Fruit fly (Drosophila melanogaster) whole organism, prepupa: ENCODE results near the gene CG42869.
A peak's percentile ranks its signal among the peaks of the same experiment; 100 is the strongest.

Experiments
- CG10631 ChIP-seq: fragments of 200-800 bp; sonication (Bioruptor generic); optimal IDR thresholded peaks from 2 replicates; lab custom pipeline; 2016; ENCODE audit warnings: missing biosample characterization, missing genetic modification characterization
- CG10669 ChIP-seq: fragments of 200-800 bp; sonication (Bioruptor generic); optimal IDR thresholded peaks from 3 replicates; lab custom pipeline; 2018; ENCODE audit warnings: missing biosample characterization, mild to moderate bottlenecking, missing genetic modification characterization, moderate library complexity
- CG11294 ChIP-seq: fragments of 200-800 bp; sonication (Bioruptor generic); IDR thresholded peaks from 2 replicates; pipeline ENCODE4 v1.3.6; 2022; ENCODE audit warnings: missing biosample characterization, missing genetic modification characterization
- CG15336 ChIP-seq: fragments of 200-800 bp; sonication (Bioruptor generic); IDR thresholded peaks from 2 replicates; pipeline ENCODE4 v1.3.6; 2022; ENCODE audit warnings: missing biosample characterization, missing genetic modification characterization
- CG16779 ChIP-seq: fragments of 200-800 bp; sonication (Bioruptor generic); optimal IDR thresholded peaks from 3 replicates; lab custom pipeline; 2017; ENCODE audit warnings: missing biosample characterization, mild to moderate bottlenecking, missing genetic modification characterization
- CG3032 ChIP-seq: fragments of 200-800 bp; optimal IDR thresholded peaks from 2 replicates; lab custom pipeline; 2019; ENCODE audit warnings: missing biosample characterization, mild to moderate bottlenecking, missing genetic modification characterization, moderate library complexity
- CG31627 ChIP-seq: fragments of 200-800 bp; sonication (Bioruptor generic); optimal IDR thresholded peaks from 3 replicates; lab custom pipeline; 2016; ENCODE audit warnings: missing biosample characterization, missing genetic modification characterization
- CG32006 ChIP-seq: fragments of 200-800 bp; sonication (Bioruptor generic); optimal IDR thresholded peaks from 3 replicates; lab custom pipeline; 2017; ENCODE audit warnings: missing biosample characterization, mild to moderate bottlenecking, missing genetic modification characterization
- CG3919 ChIP-seq: fragments of 200-800 bp; sonication (Bioruptor generic); optimal IDR thresholded peaks from 3 replicates; lab custom pipeline; 2016; ENCODE audit warnings: missing biosample characterization, missing genetic modification characterization
- CG4318 ChIP-seq: fragments of 200-800 bp; sonication (Bioruptor generic); optimal IDR thresholded peaks from 3 replicates; lab custom pipeline; 2017; ENCODE audit warnings: missing biosample characterization, mild to moderate bottlenecking, missing genetic modification characterization
- CG6163 ChIP-seq: fragments of 200-800 bp; sonication (Bioruptor generic); IDR thresholded peaks from 3 replicates; pipeline ENCODE4 v1.3.6; 2022; ENCODE audit warnings: missing biosample characterization, missing genetic modification characterization
- CG6276 ChIP-seq: fragments of 200-800 bp; sonication (Bioruptor generic); optimal IDR thresholded peaks from 2 replicates; lab custom pipeline; 2017; ENCODE audit warnings: missing biosample characterization, mild to moderate bottlenecking, missing genetic modification characterization
- CG6792 ChIP-seq: fragments of 200-800 bp; sonication (Bioruptor generic); optimal IDR thresholded peaks from 3 replicates; lab custom pipeline; 2016; ENCODE audit warnings: missing biosample characterization, missing genetic modification characterization
- CG6808 ChIP-seq: fragments of 200-800 bp; sonication (Bioruptor generic); optimal IDR thresholded peaks from 3 replicates; lab custom pipeline; 2017; ENCODE audit warnings: missing biosample characterization, missing genetic modification characterization, mild to moderate bottlenecking, moderate library complexity, missing genetic modification reagents
- CG6854 ChIP-seq: fragments of 200-800 bp; sonication (Bioruptor generic); optimal IDR thresholded peaks from 2 replicates; lab custom pipeline; 2017; ENCODE audit warnings: missing biosample characterization, mild to moderate bottlenecking, missing genetic modification characterization
- CG7368 ChIP-seq: fragments of 200-800 bp; sonication (Bioruptor generic); optimal IDR thresholded peaks from 3 replicates; lab custom pipeline; 2016; ENCODE audit warnings: missing biosample characterization, missing genetic modification characterization
- CG8119 ChIP-seq: fragments of 200-800 bp; sonication (Bioruptor generic); IDR thresholded peaks from 3 replicates; pipeline ENCODE4 v1.3.6; 2022; ENCODE audit warnings: missing biosample characterization, missing genetic modification characterization
- CG8632 ChIP-seq: fragments of 200-800 bp; sonication (Bioruptor generic); optimal IDR thresholded peaks from 3 replicates; lab custom pipeline; 2016; ENCODE audit warnings: missing biosample characterization, missing genetic modification characterization
- Eip78C ChIP-seq: fragments of 200-800 bp; sonication (Bioruptor generic); peaks from one replicate; lab custom pipeline; 2016; ENCODE audit warnings: missing biosample characterization, missing genetic modification characterization
- Eip93F ChIP-seq: fragments of 200-800 bp; sonication (Bioruptor generic); optimal IDR thresholded peaks from 2 replicates; lab custom pipeline; 2016; ENCODE audit warnings: missing biosample characterization, mild to moderate bottlenecking, missing genetic modification characterization
- Ets21C ChIP-seq: fragments of 200-800 bp; sonication (Bioruptor generic); optimal IDR thresholded peaks from 3 replicates; lab custom pipeline; 2016; ENCODE audit warnings: missing biosample characterization, missing genetic modification characterization
- Ets96B ChIP-seq: fragments of 200-800 bp; optimal IDR thresholded peaks from 2 replicates; lab custom pipeline; 2019; ENCODE audit warnings: missing biosample characterization, mild to moderate bottlenecking, missing genetic modification characterization, moderate library complexity
- Gug ChIP-seq: fragments of 200-800 bp; sonication (Bioruptor generic); IDR thresholded peaks from 2 replicates; pipeline ENCODE4 v1.3.6; 2022; ENCODE audit warnings: missing biosample characterization, missing genetic modification characterization
- Hr38 ChIP-seq: sonication (Bioruptor generic); optimal IDR thresholded peaks from 2 replicates; lab custom pipeline; 2016; ENCODE audit warnings: missing biosample characterization, missing genetic modification characterization
- Hr39 ChIP-seq: fragments of 200-800 bp; sonication (Bioruptor generic); optimal IDR thresholded peaks from 2 replicates; lab custom pipeline; 2016; ENCODE audit warnings: missing biosample characterization, missing genetic modification characterization
- Hr4 ChIP-seq: fragments of 200-800 bp; sonication (Bioruptor generic); optimal IDR thresholded peaks from 3 replicates; lab custom pipeline; 2016; ENCODE audit warnings: missing biosample characterization, missing genetic modification characterization
- Lpt ChIP-seq: fragments of 200-800 bp; sonication (Bioruptor generic); optimal IDR thresholded peaks from 3 replicates; lab custom pipeline; 2016; ENCODE audit warnings: missing biosample characterization, missing genetic modification characterization
- Met ChIP-seq: fragments of 200-800 bp; sonication (Bioruptor generic); optimal IDR thresholded peaks from 3 replicates; lab custom pipeline; 2016; ENCODE audit warnings: missing biosample characterization, missing genetic modification characterization
- OdsH ChIP-seq: fragments of 200-800 bp; sonication (Bioruptor generic); optimal IDR thresholded peaks from 3 replicates; lab custom pipeline; 2016; ENCODE audit warnings: missing biosample characterization, missing genetic modification characterization
- Smox ChIP-seq: fragments of 200-800 bp; sonication (Bioruptor generic); optimal IDR thresholded peaks from 3 replicates; lab custom pipeline; 2016; ENCODE audit warnings: missing biosample characterization, missing genetic modification characterization
- Sox102F ChIP-seq: fragments of 200-800 bp; sonication (Bioruptor generic); optimal IDR thresholded peaks from 2 replicates; lab custom pipeline; 2016; ENCODE audit warnings: missing biosample characterization, mild to moderate bottlenecking, missing genetic modification characterization
- Sox15 ChIP-seq: fragments of 200-800 bp; sonication (Bioruptor generic); optimal IDR thresholded peaks from 3 replicates; lab custom pipeline; 2016; ENCODE audit warnings: missing biosample characterization, missing genetic modification characterization
- achi ChIP-seq: fragments of 200-800 bp; sonication (Bioruptor generic); optimal IDR thresholded peaks from 3 replicates; lab custom pipeline; 2016; ENCODE audit warnings: missing biosample characterization, missing genetic modification characterization
- acj6 ChIP-seq: fragments of 200-800 bp; sonication (Bioruptor generic); optimal IDR thresholded peaks from 3 replicates; lab custom pipeline; 2016; ENCODE audit warnings: missing biosample characterization, missing genetic modification characterization
- cyc ChIP-seq: fragments of 200-800 bp; sonication (Bioruptor generic); optimal IDR thresholded peaks from 3 replicates; lab custom pipeline; 2016; ENCODE audit warnings: missing biosample characterization, missing genetic modification characterization
- dac ChIP-seq: fragments of 200-800 bp; sonication (Bioruptor generic); optimal IDR thresholded peaks from 2 replicates; lab custom pipeline; 2017; ENCODE audit warnings: missing biosample characterization, mild to moderate bottlenecking, missing genetic modification characterization
- dsx ChIP-seq: fragments of 200-800 bp; optimal IDR thresholded peaks from 3 replicates; lab custom pipeline; 2019; ENCODE audit warnings: missing biosample characterization, mild to moderate bottlenecking, missing genetic modification characterization, moderate library complexity; ENCODE audit not compliant: poor library complexity, severe bottlenecking
- eg ChIP-seq: fragments of 200-800 bp; sonication (Bioruptor generic); IDR thresholded peaks from 3 replicates; pipeline ENCODE4 v1.3.6; 2022; ENCODE audit warnings: missing biosample characterization, missing genetic modification characterization
- esn ChIP-seq: fragments of 200-800 bp; sonication (Bioruptor generic); optimal IDR thresholded peaks from 2 replicates; lab custom pipeline; 2016; ENCODE audit warnings: missing biosample characterization, mild to moderate bottlenecking, missing genetic modification characterization, moderate library complexity
- fd59A ChIP-seq: fragments of 200-800 bp; sonication (Bioruptor generic); optimal IDR thresholded peaks from 2 replicates; lab custom pipeline; 2017; ENCODE audit warnings: missing biosample characterization, mild to moderate bottlenecking, missing genetic modification characterization, missing genetic modification reagents
- fd85E ChIP-seq: fragments of 200-800 bp; sonication (Bioruptor generic); optimal IDR thresholded peaks from 3 replicates; lab custom pipeline; 2016; ENCODE audit warnings: missing biosample characterization, missing genetic modification characterization
- fkh ChIP-seq: fragments of 200-800 bp; sonication (Bioruptor generic); optimal IDR thresholded peaks from 3 replicates; lab custom pipeline; 2017; ENCODE audit warnings: missing biosample characterization, mild to moderate bottlenecking, missing genetic modification characterization, moderate library complexity
- lz ChIP-seq: fragments of 200-800 bp; sonication (Bioruptor generic); optimal IDR thresholded peaks from 3 replicates; lab custom pipeline; 2016; ENCODE audit warnings: missing biosample characterization, missing genetic modification characterization
- net ChIP-seq: fragments of 200-800 bp; sonication (Bioruptor generic); optimal IDR thresholded peaks from 3 replicates; lab custom pipeline; 2016; ENCODE audit warnings: missing biosample characterization, missing genetic modification characterization
- pdm3 ChIP-seq: fragments of 200-800 bp; sonication (Bioruptor generic); optimal IDR thresholded peaks from 3 replicates; lab custom pipeline; 2016; ENCODE audit warnings: missing biosample characterization, missing genetic modification characterization
- salr ChIP-seq, 2 experiments: fragments of 200-800 bp; sonication (Bioruptor generic); optimal IDR thresholded peaks; 3 replicates each; lab custom pipeline; 2016 to 2018; ENCODE audit warnings: missing biosample characterization in 2 of 2, missing genetic modification characterization in 2 of 2, mild to moderate bottlenecking in 1 of 2
- spab ChIP-seq: fragments of 200-800 bp; sonication (Bioruptor generic); optimal IDR thresholded peaks from 2 replicates; lab custom pipeline; 2017; ENCODE audit warnings: missing biosample characterization, mild to moderate bottlenecking, missing genetic modification characterization, missing genetic modification reagents
- svp ChIP-seq: fragments of 200-800 bp; sonication (Bioruptor generic); peaks from one replicate; lab custom pipeline; 2016; ENCODE audit warnings: missing biosample characterization, missing genetic modification characterization

The CG42869 gene

dm6 chr3R:21688596-21688995 is 48.1 kb downstream of the CG42869 start:
- TF ChIP-seq Hr4 (GFP tag; lab: Kevin White, UChicago) = peak; percentile 41
- TF ChIP-seq Sox102F (GFP tag; lab: Kevin White, UChicago) = no peak
- TF ChIP-seq fkh (GFP tag; lab: Kevin White, UChicago) = no peak
- peak; percentile 61 for TF ChIP-seq CG15336
- no peak for TF ChIP-seq spab (GFP tag; lab: Kevin White, UChicago)
- TF ChIP-seq CG8632 (GFP tag; lab: Kevin White, UChicago) = no peak
- 0 out of 3 replicates have a peak, but pooled peaks have one; percentile 34 for TF ChIP-seq eg
- no peak for TF ChIP-seq pdm3 (GFP tag; lab: Kevin White, UChicago)
- TF ChIP-seq CG32006 (GFP tag; lab: Kevin White, UChicago) = peak; percentile 67
- peak; percentile 2 for TF ChIP-seq achi (GFP tag; lab: Kevin White, UChicago)
- TF ChIP-seq fd59A (GFP tag; lab: Kevin White, UChicago) = no peak
- no peak for TF ChIP-seq esn (GFP tag; lab: Kevin White, UChicago)
- no peak for TF ChIP-seq cyc
- no peak for TF ChIP-seq CG11294 (GFP tag; lab: Robert Waterston, UW)
- no peak for TF ChIP-seq Met (GFP tag; lab: Kevin White, UChicago)
- no peak for TF ChIP-seq Sox15 (GFP tag; lab: Kevin White, UChicago)
- TF ChIP-seq dac = no peak
- TF ChIP-seq CG6163 (GFP tag; lab: Robert Waterston, UW) = 0 out of 3 replicates have a peak, but pooled peaks have one; percentile 11
- no peak for TF ChIP-seq Ets96B
- TF ChIP-seq CG6854 = no peak
- TF ChIP-seq Hr39 (GFP tag; lab: Kevin White, UChicago) = no peak
- TF ChIP-seq net = no peak
- no peak for TF ChIP-seq CG3032
- TF ChIP-seq svp = no peak
- no peak for TF ChIP-seq CG10669 (GFP tag; lab: Kevin White, UChicago)
- peak; percentile 22 for TF ChIP-seq CG6276 (GFP tag; lab: Kevin White, UChicago)
- no peak for TF ChIP-seq CG6808 (GFP tag; lab: Kevin White, UChicago)
- no peak for TF ChIP-seq salr (GFP tag; optimal IDR thresholded peaks at IDR 0.05; lab: Kevin White, UChicago)
- TF ChIP-seq CG8119 = peak; percentile 61; the same call in 1 of the 3 replicates
- TF ChIP-seq Hr38 (GFP tag; lab: Kevin White, UChicago) = no peak
- no peak for TF ChIP-seq CG16779 (tag; lab: Kevin White, UChicago)
- TF ChIP-seq CG10631 (GFP tag; lab: Kevin White, UChicago) = no peak

dm6 chr3R:21687902-21688301 is 48.7 kb downstream of the CG42869 start:
- TF ChIP-seq CG3919 (GFP tag; lab: Kevin White, UChicago) (peak; percentile 40), CG10669 (GFP tag; lab: Kevin White, UChicago) (no peak), Eip93F (no peak), Sox15 (GFP tag; lab: Kevin White, UChicago) (peak; percentile 11), CG8632 (GFP tag; lab: Kevin White, UChicago) (peak; percentile 24), pdm3 (GFP tag; lab: Kevin White, UChicago) (peak; percentile 61), Smox (GFP tag; lab: Kevin White, UChicago) (peak; percentile 34), OdsH (GFP tag; lab: Kevin White, UChicago) (peak; percentile 65), CG4318 (GFP tag; lab: Kevin White, UChicago) (peak; percentile 15), Hr39 (GFP tag; lab: Kevin White, UChicago) (peak; percentile 50), Ets21C (peak; percentile 11), CG16779 (tag; lab: Kevin White, UChicago) (no peak), acj6 (GFP tag; lab: Kevin White, UChicago) (peak; percentile 49), fd85E (GFP tag; lab: Kevin White, UChicago) (no peak), net (peak; percentile 68), lz (GFP tag; lab: Kevin White, UChicago) (peak; percentile 41), dsx (GFP tag; lab: Kevin White, UChicago) (no peak), CG7368 (peak; percentile 17), CG31627 (GFP tag; lab: Kevin White, UChicago) (peak; percentile 23), svp (peak; percentile 75), Gug (0 out of 2 replicates have a peak, but pooled peaks have one; percentile 16), salr (GFP tag; optimal IDR thresholded peaks at IDR 0.05; lab: Kevin White, UChicago) (peak in 1 of 2 experiments; percentile 1), achi (GFP tag; lab: Kevin White, UChicago) (peak; percentile 53), CG3032 (no peak), CG10631 (GFP tag; lab: Kevin White, UChicago) (peak; percentile 29), Lpt (GFP tag; lab: Kevin White, UChicago) (peak; percentile 31), CG11294 (GFP tag; lab: Robert Waterston, UW) (peak; percentile 64; the same call in 1 of the 2 replicates), CG15336 (peak; percentile 79), CG6792 (GFP tag; lab: Kevin White, UChicago) (peak; percentile 4), CG8119 (peak; percentile 55; the same call in 2 of the 3 replicates), Sox102F (GFP tag; lab: Kevin White, UChicago) (peak; percentile 45), Ets96B (no peak), CG32006 (GFP tag; lab: Kevin White, UChicago) (peak; percentile 63), Hr38 (GFP tag; lab: Kevin White, UChicago) (no peak), Eip78C (GFP tag; lab: Kevin White, UChicago) (peak; percentile 81), dac (peak; percentile 29)
